Worm (Caenorhabditis elegans) whole organism, L4 larva: Measurements from ENCODE around the gene Y39G8B.7.
A peak's percentile ranks its signal among the peaks of the same experiment; 100 is the strongest.

Source experiments
- F26F4.8 ChIP-seq: fragments of 200-800 bp; sonication (Bioruptor generic); conservative IDR thresholded peaks from 2 replicates; pipeline ENCODE4 v1.3.6; 2022; ENCODE audit warnings: missing genetic modification characterization, missing compliant biosample characterization
- F44E2.7 ChIP-seq: fragments of 200-800 bp; sonication (Bioruptor generic); IDR thresholded peaks from 2 replicates; pipeline ENCODE4 v2.1.2; 2022; ENCODE audit warnings: missing genetic modification characterization, missing compliant biosample characterization
- R02D3.7 ChIP-seq: fragments of 150-350 bp; sonication (generic microtip); optimal IDR thresholded peaks from 3 replicates; lab custom pipeline; 2014; ENCODE audit warnings: missing biosample characterization, missing genetic modification characterization
- Y105C5A.15 ChIP-seq: fragments of 200-800 bp; sonication (Bioruptor generic); IDR thresholded peaks from 2 replicates; pipeline ENCODE4 v1.3.6; 2022; ENCODE audit warnings: missing genetic modification characterization, missing compliant biosample characterization
- Y48G9A.11 ChIP-seq: fragments of 200-800 bp; sonication (Bioruptor generic); IDR thresholded peaks from 2 replicates; pipeline ENCODE4 v1.3.6; 2022; ENCODE audit warnings: missing genetic modification reagents, missing genetic modification characterization, missing compliant biosample characterization
- Y75B8A.6 ChIP-seq: fragments of 200-800 bp; sonication (Bioruptor generic); IDR thresholded peaks from 2 replicates; pipeline ENCODE4 v1.3.6; 2022; ENCODE audit warnings: missing genetic modification reagents, missing genetic modification characterization, missing compliant biosample characterization
- aha-1 ChIP-seq: fragments of 150-350 bp; peaks from one replicate; lab custom pipeline; 2014; ENCODE audit warnings: missing biosample characterization, missing genetic modification characterization
- ama-1 ChIP-seq: fragments of 150-350 bp; optimal IDR thresholded peaks from 2 replicates; lab custom pipeline; 2014; ENCODE audit warnings: inconsistent platforms, mixed read lengths
- arid-1 ChIP-seq: fragments of 200-800 bp; sonication (Bioruptor generic); conservative IDR thresholded peaks from 2 replicates; pipeline ENCODE4 v1.3.6; 2022; ENCODE audit warnings: missing genetic modification reagents, missing genetic modification characterization, missing compliant biosample characterization
- attf-4 ChIP-seq: sonication (generic microtip); optimal IDR thresholded peaks from 3 replicates; lab custom pipeline; 2017; ENCODE audit warnings: missing biosample characterization, missing genetic modification characterization
- ceh-20 ChIP-seq: fragments of 200-800 bp; sonication (Bioruptor generic); IDR thresholded peaks from 2 replicates; pipeline ENCODE4 v1.3.6; 2022; ENCODE audit warnings: missing genetic modification reagents, missing genetic modification characterization, missing compliant biosample characterization
- ceh-28 ChIP-seq: fragments of 150-350 bp; optimal IDR thresholded peaks from 2 replicates; lab custom pipeline; 2014; ENCODE audit warnings: missing biosample characterization, missing genetic modification reagents, missing genetic modification characterization
- ceh-44 ChIP-seq: fragments of 200-800 bp; sonication (Bioruptor generic); IDR thresholded peaks from 2 replicates; pipeline ENCODE4 v1.3.6; 2022; ENCODE audit warnings: missing genetic modification reagents, missing genetic modification characterization, missing compliant biosample characterization
- ceh-62 ChIP-seq: sonication (generic microtip); optimal IDR thresholded peaks from 2 replicates; lab custom pipeline; 2017; ENCODE audit warnings: missing biosample characterization, missing genetic modification characterization
- cey-2 ChIP-seq: sonication (generic microtip); optimal IDR thresholded peaks from 3 replicates; lab custom pipeline; 2017; ENCODE audit warnings: missing genetic modification characterization, mild to moderate bottlenecking, missing compliant biosample characterization, antibody characterized with exemption, borderline replicate concordance; ENCODE audit not compliant: insufficient read depth
- daf-12 ChIP-seq: fragments of 150-350 bp; optimal IDR thresholded peaks from 2 replicates; lab custom pipeline; 2014; ENCODE audit warnings: missing biosample characterization, missing genetic modification reagents, missing genetic modification characterization
- daf-16 ChIP-seq, 3 experiments: sonication (generic microtip); optimal IDR thresholded peaks; 2 replicates each; lab custom pipeline; 2016 to 2017; ENCODE audit warnings: missing genetic modification characterization in 3 of 3, missing genetic modification reagents in 3 of 3, mild to moderate bottlenecking in 2 of 3, missing compliant biosample characterization in 2 of 3, missing biosample characterization in 1 of 3, moderate library complexity in 1 of 3
- daf-8 ChIP-seq: fragments of 200-800 bp; sonication (Bioruptor generic); IDR thresholded peaks from 2 replicates; pipeline ENCODE4 v1.3.6; 2022; ENCODE audit warnings: missing genetic modification characterization, missing compliant biosample characterization
- dmd-6 ChIP-seq: fragments of 200-800 bp; sonication (Bioruptor generic); IDR thresholded peaks from 2 replicates; pipeline ENCODE4 v1.3.6; 2022; ENCODE audit warnings: missing genetic modification reagents, missing genetic modification characterization, missing compliant biosample characterization
- dve-1 ChIP-seq: sonication (generic microtip); optimal IDR thresholded peaks from 2 replicates; lab custom pipeline; 2017; ENCODE audit warnings: antibody characterized with exemption, mild to moderate bottlenecking, missing genetic modification characterization, missing compliant biosample characterization; ENCODE audit not compliant: insufficient read depth
- egl-27 ChIP-seq: sonication (generic microtip); optimal IDR thresholded peaks from 3 replicates; lab custom pipeline; 2017; ENCODE audit warnings: missing biosample characterization, missing genetic modification reagents, missing genetic modification characterization
- fos-1 ChIP-seq: fragments of 150-350 bp; optimal IDR thresholded peaks from 2 replicates; lab custom pipeline; 2014; ENCODE audit warnings: missing biosample characterization, missing genetic modification characterization
- hif-1 ChIP-seq, 2 experiments: sonication (generic microtip); optimal IDR thresholded peaks; 2 replicates each; lab custom pipeline; 2016 to 2017; ENCODE audit warnings: missing compliant biosample characterization in 2 of 2, missing genetic modification characterization in 2 of 2, missing genetic modification reagents in 2 of 2, missing genotype in 2 of 2, mild to moderate bottlenecking in 1 of 2
- hlh-11 ChIP-seq: fragments of 200-800 bp; sonication (Bioruptor generic); optimal IDR thresholded peaks from 2 replicates; lab custom pipeline; 2018; ENCODE audit warnings: mild to moderate bottlenecking, missing genetic modification characterization, missing compliant biosample characterization
- hlh-30 ChIP-seq: sonication (generic microtip); optimal IDR thresholded peaks from 2 replicates; lab custom pipeline; 2017; ENCODE audit warnings: antibody characterized with exemption, mild to moderate bottlenecking, missing genetic modification characterization, missing compliant biosample characterization; ENCODE audit not compliant: insufficient read depth
- hmg-1.1 ChIP-seq: fragments of 200-800 bp; sonication (Bioruptor generic); IDR thresholded peaks from 2 replicates; pipeline ENCODE4 v1.3.6; 2022; ENCODE audit warnings: missing genetic modification reagents, missing genetic modification characterization, missing compliant biosample characterization
- jun-1 ChIP-seq: fragments of 150-350 bp; optimal IDR thresholded peaks from 2 replicates; lab custom pipeline; 2014; ENCODE audit warnings: missing biosample characterization, missing genetic modification reagents, missing genetic modification characterization
- lsy-2 ChIP-seq, 2 experiments: fragments of 150-350 bp in 1 of 2; sonication (generic microtip) in 1 of 2; optimal IDR thresholded peaks; 2 replicates each; lab custom pipeline; 2014 to 2017; ENCODE audit warnings: missing biosample characterization in 2 of 2, missing genetic modification characterization in 2 of 2
- mdl-1 ChIP-seq, 2 experiments: fragments of 150-350 bp in 1 of 2; sonication (generic microtip) in 1 of 2; optimal IDR thresholded peaks; 2 replicates each; lab custom pipeline; 2014 to 2017; ENCODE audit warnings: missing biosample characterization in 2 of 2, missing genetic modification characterization in 2 of 2
- mdt-29 ChIP-seq: fragments of 200-800 bp; sonication (Bioruptor generic); IDR thresholded peaks from 2 replicates; pipeline ENCODE4 v1.3.6; 2022; ENCODE audit warnings: missing genetic modification reagents, missing genetic modification characterization, missing compliant biosample characterization
- mep-1 ChIP-seq: fragments of 150-350 bp; sonication (generic microtip); optimal IDR thresholded peaks from 3 replicates; lab custom pipeline; 2014; ENCODE audit warnings: missing biosample characterization, missing genetic modification characterization
- mes-2 ChIP-seq: sonication (generic microtip); optimal IDR thresholded peaks from 2 replicates; lab custom pipeline; 2016; ENCODE audit warnings: missing genotype, mild to moderate bottlenecking, missing genetic modification characterization, missing compliant biosample characterization; ENCODE audit not compliant: poor library complexity, severe bottlenecking
- nhr-10 ChIP-seq: fragments of 150-350 bp; optimal IDR thresholded peaks from 2 replicates; lab custom pipeline; 2014; ENCODE audit warnings: missing biosample characterization, missing genetic modification characterization
- nhr-102 ChIP-seq: sonication (generic microtip); optimal IDR thresholded peaks from 2 replicates; lab custom pipeline; 2016; ENCODE audit warnings: mild to moderate bottlenecking, missing genetic modification characterization, moderate library complexity, missing compliant biosample characterization
- nhr-11 ChIP-seq: fragments of 150-350 bp; optimal IDR thresholded peaks from 2 replicates; lab custom pipeline; 2014; ENCODE audit warnings: missing biosample characterization, missing genetic modification characterization
- nhr-111 ChIP-seq: fragments of 200-800 bp; sonication (Bioruptor generic); optimal IDR thresholded peaks from 2 replicates; lab custom pipeline; 2018; ENCODE audit warnings: mild to moderate bottlenecking, missing genetic modification characterization, missing compliant biosample characterization
- nhr-237 ChIP-seq: sonication (generic microtip); optimal IDR thresholded peaks from 2 replicates; lab custom pipeline; 2017; ENCODE audit warnings: missing biosample characterization, missing genetic modification characterization
- nhr-28 ChIP-seq: fragments of 150-350 bp; optimal IDR thresholded peaks from 2 replicates; lab custom pipeline; 2014; ENCODE audit warnings: missing biosample characterization, missing genetic modification characterization
- nhr-48 ChIP-seq: sonication (generic microtip); optimal IDR thresholded peaks from 2 replicates; lab custom pipeline; 2016; ENCODE audit warnings: mild to moderate bottlenecking, missing genetic modification characterization, missing compliant biosample characterization
- nhr-77 ChIP-seq: fragments of 150-350 bp; optimal IDR thresholded peaks from 2 replicates; lab custom pipeline; 2014; ENCODE audit warnings: missing biosample characterization, missing genetic modification characterization
- rbr-2 ChIP-seq: sonication (generic microtip); optimal IDR thresholded peaks from 2 replicates; lab custom pipeline; 2016; ENCODE audit warnings: missing genotype, missing genetic modification characterization, missing compliant biosample characterization
- skn-1 ChIP-seq: fragments of 150-350 bp; optimal IDR thresholded peaks from 2 replicates; lab custom pipeline; 2014; ENCODE audit warnings: missing biosample characterization, missing genetic modification characterization
- tag-97 ChIP-seq: fragments of 200-800 bp; sonication (Bioruptor generic); IDR thresholded peaks from 2 replicates; pipeline ENCODE4 v1.3.6; 2022; ENCODE audit warnings: missing genetic modification characterization, missing compliant biosample characterization
- unc-130 ChIP-seq: sonication (generic microtip); optimal IDR thresholded peaks from 2 replicates; lab custom pipeline; 2016; ENCODE audit warnings: missing genetic modification reagents, missing genetic modification characterization, missing compliant biosample characterization
- unc-39 ChIP-seq: sonication (generic microtip); optimal IDR thresholded peaks from 2 replicates; lab custom pipeline; 2017; ENCODE audit warnings: missing biosample characterization, missing genetic modification characterization
- vab-7 ChIP-seq: fragments of 200-800 bp; sonication (Bioruptor generic); IDR thresholded peaks from 2 replicates; pipeline ENCODE4 v1.3.6; 2022; ENCODE audit warnings: missing genetic modification reagents, missing genetic modification characterization, missing compliant biosample characterization
- zip-11 ChIP-seq: fragments of 200-800 bp; sonication (Bioruptor generic); IDR thresholded peaks from 2 replicates; pipeline ENCODE4 v1.3.6; 2022; ENCODE audit warnings: missing genetic modification characterization, missing compliant biosample characterization
- zip-2 ChIP-seq: fragments of 150-350 bp; optimal IDR thresholded peaks from 2 replicates; lab custom pipeline; 2014; ENCODE audit warnings: missing biosample characterization, missing genetic modification characterization
- ztf-11 ChIP-seq: fragments of 150-350 bp; optimal IDR thresholded peaks from 2 replicates; lab custom pipeline; 2014; ENCODE audit warnings: missing biosample characterization, missing genetic modification characterization

The Y39G8B.7 gene

DNA sequence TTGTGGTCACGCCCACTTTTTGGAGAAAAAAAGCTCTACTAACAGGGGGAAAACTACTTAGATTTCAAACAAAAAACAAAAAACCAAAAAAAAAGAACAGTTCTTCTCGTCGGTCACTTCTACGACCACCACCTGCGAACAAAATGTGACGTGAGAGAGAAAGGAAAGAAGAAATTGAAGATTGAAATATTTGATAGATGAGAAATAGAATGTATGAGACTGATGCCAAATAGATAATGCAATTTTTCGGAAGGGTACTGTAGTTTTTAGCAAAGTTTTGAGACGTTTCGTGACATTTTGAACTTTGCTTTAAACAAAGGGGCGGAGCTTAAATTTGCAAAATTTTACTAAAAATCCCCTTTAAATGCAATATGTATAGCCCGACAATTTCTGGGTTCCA is 39.9 kb downstream of the Y39G8B.7 start:
- TF ChIP-seq nhr-102 (tag; lab: Kevin White, UChicago) = no peak
- peak; percentile 37 for TF ChIP-seq nhr-28 (tag; lab: Kevin White, UChicago)
- TF ChIP-seq hlh-11 (tag; lab: Kevin White, UChicago) = peak; percentile 29
- TF ChIP-seq daf-12 = no peak
- no peak for TF ChIP-seq daf-8 (GFP tag; lab: Robert Waterston, UW)
- TF ChIP-seq hlh-30 (tag; lab: Kevin White, UChicago) = peak; percentile 29
- no peak for TF ChIP-seq ztf-11 (tag; lab: Kevin White, UChicago)
- TF ChIP-seq nhr-77 (tag; lab: Kevin White, UChicago) = peak; percentile 46
- TF ChIP-seq lsy-2 (tag; optimal IDR thresholded peaks at IDR 0.05; lab: Kevin White, UChicago) = peak in 1 of 2 experiments; percentile 73
- TF ChIP-seq mep-1 = peak; percentile 3
- peak; percentile 4 for TF ChIP-seq dve-1
- no peak for TF ChIP-seq rbr-2
- TF ChIP-seq egl-27 (tag; lab: Kevin White, UChicago) = no peak
- no peak for TF ChIP-seq daf-16 (GFP tag; optimal IDR thresholded peaks at IDR 0.05; lab: Kevin White, UChicago)
- TF ChIP-seq daf-16 (tag; optimal IDR thresholded peaks at IDR 0.05; lab: Kevin White, UChicago) = peak; percentile 9
- peak; percentile 22; the same call in 1 of the 2 replicates for TF ChIP-seq dmd-6
- TF ChIP-seq unc-39 (tag; lab: Kevin White, UChicago) = no peak
- no peak for TF ChIP-seq R02D3.7 (tag; lab: Kevin White, UChicago)
- TF ChIP-seq arid-1 (GFP tag; lab: Robert Waterston, UW) = no peak

DNA sequence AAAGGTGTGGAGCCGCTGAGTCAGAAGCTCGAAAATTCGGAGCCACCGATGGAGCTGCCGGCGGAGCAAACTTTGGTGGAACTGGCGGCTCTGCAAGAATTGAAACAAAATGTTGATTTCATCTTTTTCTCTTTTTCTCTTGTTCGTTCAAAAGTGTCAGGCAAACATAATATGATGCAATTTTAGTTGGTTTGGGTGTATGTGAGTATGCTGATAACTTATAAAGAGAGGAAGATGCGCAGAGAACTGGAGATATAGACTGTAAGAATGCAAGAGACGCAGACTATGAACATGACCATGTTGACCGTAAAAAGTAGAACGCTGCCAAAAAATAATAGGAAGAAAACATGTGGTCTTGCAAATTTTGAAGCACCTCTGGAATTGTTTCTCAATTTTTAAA is 40.8 kb downstream of the Y39G8B.7 start:
- TF ChIP-seq hif-1 (tag; optimal IDR thresholded peaks at IDR 0.05; lab: Kevin White, UChicago) (peak in 1 of 2 experiments; percentile 63), Y48G9A.11 (GFP tag; lab: Robert Waterston, UW) (no peak), zip-2 (tag; lab: Kevin White, UChicago) (no peak), dve-1 (peak; percentile 91), ceh-20 (GFP tag; lab: Robert Waterston, UW) (no peak), daf-12 (no peak), unc-130 (GFP tag; lab: Kevin White, UChicago) (no peak), nhr-11 (tag; lab: Kevin White, UChicago) (no peak), mdl-1 (tag; optimal IDR thresholded peaks at IDR 0.05; lab: Kevin White, UChicago) (peak in 1 of 2 experiments; percentile 33), daf-16 (GFP tag; optimal IDR thresholded peaks at IDR 0.05; lab: Kevin White, UChicago) (no peak), daf-16 (tag; optimal IDR thresholded peaks at IDR 0.05; lab: Kevin White, UChicago) (peak; percentile 95), ceh-28 (tag; lab: Kevin White, UChicago) (no peak), nhr-111 (GFP tag; lab: Kevin White, UChicago) (no peak), cey-2 (tag; lab: Kevin White, UChicago) (peak; percentile 46), Y75B8A.6 (GFP tag; lab: Robert Waterston, UW) (no peak), Y105C5A.15 (GFP tag; lab: Robert Waterston, UW) (no peak), hmg-1.1 (GFP tag; lab: Robert Waterston, UW) (no peak), ama-1 (lab: Kevin White, UChicago) (no peak), ceh-62 (tag; lab: Kevin White, UChicago) (no peak), jun-1 (tag; lab: Kevin White, UChicago) (peak; percentile 7), R02D3.7 (tag; lab: Kevin White, UChicago) (no peak), aha-1 (tag; lab: Kevin White, UChicago) (peak; percentile 63), nhr-48 (peak; percentile 72), attf-4 (tag; lab: Kevin White, UChicago) (no peak), nhr-102 (tag; lab: Kevin White, UChicago) (peak; percentile 51), nhr-237 (tag; lab: Kevin White, UChicago) (no peak), lsy-2 (tag; optimal IDR thresholded peaks at IDR 0.05; lab: Kevin White, UChicago) (peak in 1 of 2 experiments; percentile 72), mes-2 (tag; lab: Kevin White, UChicago) (peak; percentile 49), nhr-28 (tag; lab: Kevin White, UChicago) (peak; percentile 94), skn-1 (tag; lab: Kevin White, UChicago) (no peak), nhr-10 (tag; lab: Kevin White, UChicago) (no peak), mdt-29 (GFP tag; lab: Robert Waterston, UW) (0 out of 2 replicates have a peak, but pooled peaks have one; percentile 29), ceh-44 (GFP tag; lab: Robert Waterston, UW) (no peak), zip-11 (no peak), fos-1 (tag; lab: Kevin White, UChicago) (no peak), F44E2.7 (GFP tag; lab: Robert Waterston, UW) (no peak), tag-97 (GFP tag; lab: Robert Waterston, UW) (no peak), egl-27 (tag; lab: Kevin White, UChicago) (no peak), F26F4.8 (GFP tag; lab: Robert Waterston, UW) (no peak), vab-7 (GFP tag; lab: Robert Waterston, UW) (no peak)
